Worm (Caenorhabditis elegans): ENCODE results near the gene F32D8.11.

Gene F32D8.11

DNA sequence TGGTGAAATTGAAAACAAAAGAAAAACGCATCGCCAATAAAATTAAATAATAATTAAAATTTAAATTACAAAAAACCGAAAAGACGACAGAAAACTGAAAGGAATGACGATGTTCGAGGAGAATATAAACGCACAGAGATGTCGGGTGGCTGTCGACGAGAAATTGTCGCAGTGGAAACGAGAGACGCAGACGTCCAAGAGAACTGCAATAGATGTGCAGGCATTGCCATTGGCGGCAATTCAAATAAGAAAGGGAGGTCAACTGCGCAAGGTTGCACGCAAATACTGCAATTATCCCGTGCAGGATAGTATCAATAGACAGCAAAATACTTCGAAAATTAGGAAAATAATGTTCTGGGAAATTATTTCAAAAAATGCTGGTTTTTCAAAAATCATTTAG lies 8.2 kb upstream of the F32D8.11 start (continued):
- TF ChIP-seq daf-12 (tag; optimal IDR thresholded peaks at IDR 0.05) (no peak), saeg-2 (GFP tag; IDR thresholded peaks at IDR 0.05) (peak; percentile 98), ces-1 (GFP tag; optimal IDR thresholded peaks at IDR 0.05) (peak; percentile 66), gei-8 (GFP tag; optimal IDR thresholded peaks at IDR 0.05) (peak; percentile 49), hmg-1.1 (GFP tag; IDR thresholded peaks at IDR 0.05) (peak; percentile 95), F26F4.8 (GFP tag; conservative IDR thresholded peaks at IDR 0.05) (no peak), nhr-237 (tag; optimal IDR thresholded peaks at IDR 0.05) (peak; percentile 80), egl-27 (tag; optimal IDR thresholded peaks at IDR 0.05) (peak; percentile 12), nhr-42 (GFP tag; IDR thresholded peaks at IDR 0.05) (peak; percentile 97), lin-15B (tag; optimal IDR thresholded peaks at IDR 0.05) (peak; percentile 93), ceh-20 (GFP tag; IDR thresholded peaks at IDR 0.05) (peak; percentile 99), mes-2 (tag; optimal IDR thresholded peaks at IDR 0.05; ENCODE audit: poor library complexity, severe bottlenecking) (peak; percentile 99), php-3 (GFP tag; IDR thresholded peaks at IDR 0.05) (peak; percentile 95), lin-29 (GFP tag; IDR thresholded peaks at IDR 0.05) (peak; percentile 88), snpc-1.2 (GFP tag; IDR thresholded peaks at IDR 0.05) (no peak; the same call in 1 of the 2 replicates), daf-16 (GFP tag; optimal IDR thresholded peaks at IDR 0.05) (peak; percentile 93 to 95), daf-16 (tag; optimal IDR thresholded peaks at IDR 0.05) (peak; percentile 81), fkh-10 (GFP tag; optimal IDR thresholded peaks at IDR 0.05) (peak; percentile 95), unc-62 (GFP tag; optimal IDR thresholded peaks at IDR 0.05 in 1 of 2) (peak in 1 of 2 experiments; percentile 99), unc-62 (tag; optimal IDR thresholded peaks at IDR 0.05) (peak; percentile 80), ceh-28 (tag; optimal IDR thresholded peaks at IDR 0.05) (no peak), ceh-32 (tag; optimal IDR thresholded peaks at IDR 0.05; ENCODE audit: poor library complexity) (peak; percentile 87), madf-5 (GFP tag; IDR thresholded peaks at IDR 0.05) (peak; percentile 84 to 88), mep-1 (tag; optimal IDR thresholded peaks at IDR 0.05) (peak; percentile 99), pha-4 (GFP tag; IDR thresholded peaks at IDR 0.05) (peak; percentile 98), pha-4 (tag; optimal IDR thresholded peaks at IDR 0.05) (peak; percentile 99), ceh-62 (tag; optimal IDR thresholded peaks at IDR 0.05) (no peak), hlh-11 (tag; optimal IDR thresholded peaks at IDR 0.05) (peak; percentile 99), zfp-2 (tag; optimal IDR thresholded peaks at IDR 0.05) (peak; percentile 94), nhr-102 (tag; optimal IDR thresholded peaks at IDR 0.05) (peak; percentile 98), vab-7 (GFP tag; IDR thresholded peaks at IDR 0.05) (peak; percentile 88), unc-39 (tag; optimal IDR thresholded peaks at IDR 0.05) (peak; percentile 13), unc-130 (GFP tag; optimal IDR thresholded peaks at IDR 0.05) (peak; percentile 97), D1046.2 (GFP tag; IDR thresholded peaks at IDR 0.05) (peak; percentile 96), jun-1 (tag; optimal IDR thresholded peaks at IDR 0.05) (peak; percentile 93), tag-97 (GFP tag; IDR thresholded peaks at IDR 0.05) (0 out of 2 replicates have a peak, but pooled peaks have one; percentile 79), ctbp-1 (GFP tag; IDR thresholded peaks at IDR 0.05) (peak; percentile 97), F44E2.7 (GFP tag; IDR thresholded peaks at IDR 0.05) (0 out of 2 replicates have a peak, but pooled peaks have one; percentile 35), nhr-111 (GFP tag; optimal IDR thresholded peaks at IDR 0.05) (no peak), tra-1 (GFP tag; IDR thresholded peaks at IDR 0.05) (peak; percentile 98), cey-2 (tag; optimal IDR thresholded peaks at IDR 0.05; ENCODE audit: borderline replicate concordance, insufficient read depth) (peak; percentile 23), attf-4 (tag; optimal IDR thresholded peaks at IDR 0.05) (peak; percentile 39), nhr-41 (GFP tag; IDR thresholded peaks at IDR 0.05) (peak; percentile 97), fos-1 (tag; optimal IDR thresholded peaks at IDR 0.05) (peak; percentile 11), dve-1 (tag; optimal IDR thresholded peaks at IDR 0.05; ENCODE audit: insufficient read depth) (peak; percentile 99), duxl-1 (tag; optimal IDR thresholded peaks at IDR 0.05; ENCODE audit: poor library complexity) (peak; percentile 96), egl-43 (GFP tag; IDR thresholded peaks at IDR 0.05) (peak; percentile 94), nhr-48 (tag; optimal IDR thresholded peaks at IDR 0.05) (peak; percentile 96), zip-2 (tag; optimal IDR thresholded peaks at IDR 0.05) (peak; percentile 91), F49E8.2 (tag; optimal IDR thresholded peaks at IDR 0.05; ENCODE audit: borderline replicate concordance) (peak; percentile 97), daf-19 (GFP tag; conservative IDR thresholded peaks at IDR 0.05) (peak; percentile 88; the same call in 1 of the 2 replicates)
